Fruit fly (Drosophila melanogaster) ovary, adult (tissue): Measurements from ENCODE around the gene CG18545.
A peak's percentile ranks its signal among the peaks of the same experiment; 100 is the strongest.
"Not testable (repeated sequence)": the region's sequence is repeated elsewhere in the genome, so short reads cannot be mapped to it uniquely, and the experiment has no call there.

Source experiments
- CG17801 ChIP-seq: fragments of 200-800 bp; optimal IDR thresholded peaks from 2 replicates; lab custom pipeline; 2019; ENCODE audit warnings: missing biosample characterization, mild to moderate bottlenecking, missing genetic modification characterization, moderate library complexity; ENCODE audit not compliant: partially characterized antibody

The CG18545 gene

dm6 chr3R:10340649-10341048, at the start of gene CG18545:
CG18545 (plus strand) TSS chr3R:10340949.
- not testable (repeated sequence) for TF ChIP-seq CG17801 (GFP tag; lab: Kevin White, UChicago)

DNA sequence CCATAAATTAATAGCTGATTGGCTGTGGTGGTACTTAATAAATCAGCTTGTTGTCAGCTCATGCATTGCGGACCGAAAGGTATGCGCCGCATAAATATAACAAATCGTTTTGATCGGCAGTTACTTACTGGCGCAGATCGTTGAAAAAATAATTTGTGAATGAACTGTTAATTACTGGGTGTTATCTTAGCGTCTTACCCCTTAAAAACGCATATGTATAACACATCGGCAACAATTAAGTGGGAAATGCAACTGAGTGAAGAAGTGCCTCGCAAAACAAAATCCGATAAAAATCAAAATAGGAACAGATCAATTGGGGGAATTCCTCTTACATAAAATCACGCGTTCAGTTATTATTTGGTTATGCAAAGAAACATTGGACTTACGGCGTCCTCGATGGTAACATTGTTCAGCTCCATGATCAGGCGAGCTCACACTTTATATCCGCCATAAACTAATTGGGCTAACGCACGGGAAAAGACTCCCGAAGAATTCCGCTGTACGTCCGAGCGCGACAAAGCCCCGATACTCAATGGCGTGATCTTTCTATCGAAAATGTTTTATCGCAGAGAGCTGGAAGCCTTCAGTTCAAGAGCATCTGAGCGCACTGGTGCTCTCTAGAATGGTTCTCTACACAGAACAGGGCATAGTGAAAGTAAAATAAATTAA, 29.5 kb upstream of the CG18545 start, which contains the start of gene CG6293:
Gene CG6293 (minus strand): TSS at position 538 of the 669 bp plus-strand sequence.
- TF ChIP-seq CG17801 (GFP tag; lab: Kevin White, UChicago), result peak; percentile 72

DNA sequence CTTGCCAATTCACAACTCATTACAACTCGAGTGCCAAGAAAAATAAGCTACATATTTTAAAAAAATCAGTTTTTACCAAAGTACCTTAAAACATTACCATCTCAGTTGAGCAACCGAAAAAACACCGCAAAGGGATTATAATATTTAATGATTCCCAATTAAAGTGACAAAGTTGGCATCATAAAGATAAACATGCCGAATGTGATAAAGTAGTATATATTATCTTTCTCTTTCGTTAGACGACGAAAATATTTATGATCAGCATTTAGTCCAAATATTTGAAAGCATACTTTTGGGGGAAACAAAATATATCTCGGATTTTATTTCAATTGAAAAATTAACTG, 29.0 kb upstream of the CG18545 start:
- TF ChIP-seq CG17801 (GFP tag; lab: Kevin White, UChicago), result peak; percentile 30

DNA sequence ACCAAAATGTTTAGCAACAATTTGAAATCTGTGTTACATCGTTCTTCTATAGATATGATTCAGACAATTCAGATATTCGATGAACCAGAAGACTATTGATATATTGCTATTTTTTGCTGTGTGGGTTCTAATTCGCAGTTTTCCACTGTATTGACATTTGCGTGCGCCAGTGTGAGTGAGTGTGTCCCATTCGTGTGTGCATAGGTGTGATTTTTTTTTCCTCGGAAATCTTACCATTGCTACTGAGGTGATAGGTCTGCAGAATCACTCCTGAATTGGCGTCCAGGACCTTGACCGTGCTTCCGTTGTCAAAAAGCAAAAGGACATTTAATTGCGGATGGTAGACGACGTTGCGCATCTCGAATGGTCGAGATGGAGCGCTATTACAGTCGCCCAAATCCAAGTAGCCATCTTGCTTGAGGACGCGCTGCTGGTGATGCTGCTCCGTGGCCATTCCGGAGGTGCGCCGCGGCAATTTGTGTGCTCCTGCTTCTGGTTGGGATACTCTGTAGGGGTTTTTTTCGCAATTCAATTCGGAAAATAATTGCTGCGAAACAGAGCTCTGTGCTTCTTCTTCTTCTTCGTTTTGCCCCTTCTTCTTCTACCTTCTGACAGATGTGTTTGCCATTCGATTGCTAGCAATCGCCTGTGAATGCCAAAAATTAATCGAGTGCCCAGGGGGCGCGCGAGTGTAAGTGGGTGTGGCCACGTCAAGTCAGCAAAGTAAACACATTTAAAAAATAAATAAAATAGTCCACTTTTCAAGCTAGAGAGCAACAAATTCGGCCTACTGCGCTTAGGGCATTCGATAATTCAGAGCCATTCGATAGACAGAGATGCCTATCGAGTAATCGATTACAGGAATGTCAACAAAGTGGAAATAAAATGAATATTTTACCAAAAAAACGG, 9.8 kb upstream of the CG18545 start, which contains the start of the genes Bruce and CG12818:
Gene Bruce (minus strand): TSS at position 620 of the 909 bp plus-strand sequence.
Gene CG12818 (plus strand): TSS at position 848 of the 909 bp plus-strand sequence.
- TF ChIP-seq CG17801 (GFP tag; lab: Kevin White, UChicago), result peak; percentile 35

dm6 chr3R:10332823-10333263, 7.9 kb upstream of the CG18545 start, which contains the start of gene sle:
sle (plus strand) TSS chr3R:10333115.
- peak; percentile 57 for TF ChIP-seq CG17801 (GFP tag; lab: Kevin White, UChicago)

DNA sequence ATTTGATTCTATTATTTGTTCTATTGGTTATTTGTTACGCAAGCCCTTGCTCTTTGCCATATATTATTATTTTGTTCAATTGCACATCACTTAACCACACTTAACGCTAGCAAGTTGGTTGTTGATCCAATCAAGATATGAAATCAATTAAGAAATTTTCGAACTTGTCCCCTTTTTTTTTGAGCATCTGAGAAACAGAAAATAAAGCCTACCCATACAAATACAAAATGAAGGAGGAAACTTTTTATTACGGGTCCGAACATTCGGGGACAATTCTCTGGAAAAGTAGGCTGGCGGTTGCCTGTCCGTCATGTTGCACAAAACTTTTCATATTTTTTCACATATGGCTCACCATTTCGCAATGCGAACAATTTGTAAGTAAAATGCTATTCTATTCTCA, 2.7 kb upstream of the CG18545 start, which contains the start of gene CG12592:
Gene CG12592 (plus strand): TSS at position 301 of the 400 bp plus-strand sequence.
- TF ChIP-seq CG17801 (GFP tag; lab: Kevin White, UChicago), result not testable (repeated sequence)

DNA sequence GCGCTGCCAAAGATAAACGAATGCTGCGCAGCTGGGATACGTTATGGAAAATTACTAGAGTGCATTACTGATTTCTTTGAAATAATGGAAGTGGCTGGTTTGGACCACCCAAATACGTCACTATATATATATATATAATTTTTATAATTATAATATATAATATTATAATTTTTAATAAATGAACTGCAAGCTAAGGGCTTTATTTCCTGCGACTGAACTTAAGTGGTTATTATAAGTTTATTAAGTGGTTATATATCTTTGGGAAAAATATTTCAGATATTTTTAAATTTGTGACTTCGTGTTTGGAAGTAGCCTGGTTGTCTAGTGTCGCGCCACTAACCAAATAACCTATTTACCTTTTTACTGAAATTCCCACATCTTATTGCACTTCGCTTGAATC, 7.7 kb downstream of the CG18545 start, which contains the start of gene CG31406:
Gene CG31406 (plus strand): TSS at position 301 of the 400 bp plus-strand sequence.
- TF ChIP-seq CG17801 (GFP tag; lab: Kevin White, UChicago), result not testable (repeated sequence)

DNA sequence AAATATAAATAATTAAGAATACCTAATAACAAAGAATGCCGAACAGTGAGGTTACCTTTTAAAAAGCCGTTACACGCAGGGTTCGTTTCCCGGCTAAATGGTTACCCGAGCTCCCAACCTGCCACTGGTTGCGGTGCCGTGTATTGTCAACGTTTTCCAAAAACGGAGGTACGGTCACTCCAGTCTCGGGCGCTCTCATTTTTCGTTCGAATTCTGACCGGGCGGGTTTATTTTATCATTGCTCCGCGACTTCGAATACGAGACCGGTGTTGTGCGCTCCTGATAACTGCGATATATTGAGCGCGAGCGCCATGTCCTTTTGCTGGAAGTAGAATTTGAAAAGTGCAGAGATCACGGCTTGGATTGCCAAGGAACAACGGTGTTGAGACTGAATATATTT, 9.2 kb downstream of the CG18545 start, which contains the start of gene jumu:
Gene jumu (plus strand): TSS at position 196 of the 400 bp plus-strand sequence.
- TF ChIP-seq CG17801 (GFP tag; lab: Kevin White, UChicago), result no peak

DNA sequence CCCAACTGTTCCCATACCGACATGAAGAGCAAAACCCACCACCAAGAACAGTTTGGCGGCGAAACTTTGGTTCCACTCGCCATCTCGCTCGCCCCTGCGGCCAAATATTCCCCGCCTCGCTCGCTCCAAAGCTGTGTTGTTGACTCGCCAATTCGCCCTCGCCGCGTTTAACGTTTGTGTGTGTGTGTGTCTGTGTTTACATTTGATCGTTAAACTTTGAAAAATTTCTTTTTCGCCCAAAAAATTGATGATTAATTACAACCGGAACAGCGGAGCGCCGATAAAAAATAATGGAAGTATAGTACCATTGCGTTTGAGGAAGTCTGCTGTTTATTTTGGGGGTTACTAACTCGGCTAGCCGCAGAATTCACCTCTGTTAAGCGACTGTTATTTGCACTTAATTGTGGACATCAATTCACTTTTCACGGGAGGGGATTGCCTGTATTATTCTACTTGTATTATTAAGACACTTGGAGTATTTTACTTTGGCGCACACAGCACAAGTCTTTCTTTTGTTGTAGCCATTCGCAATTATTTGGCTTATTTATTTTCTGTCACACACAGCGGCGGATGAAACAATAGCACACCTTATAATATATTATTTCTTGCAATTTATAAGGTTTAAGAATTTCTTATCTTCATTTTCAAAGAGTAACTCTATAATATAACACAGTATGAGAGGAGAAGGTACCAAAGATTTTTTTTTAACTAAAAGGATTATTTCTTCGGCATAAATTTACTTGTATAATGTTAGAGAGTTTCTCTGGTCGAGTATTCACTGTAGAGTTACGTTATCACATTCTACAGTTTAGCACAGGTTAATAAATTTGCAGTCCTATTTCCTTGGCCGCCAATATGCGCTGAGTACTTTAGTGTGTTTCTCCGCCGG, 10.2 kb downstream of the CG18545 start:
- TF ChIP-seq CG17801 (GFP tag; lab: Kevin White, UChicago), result peak; percentile 85

- TF ChIP-seq CG17801 (GFP tag; lab: Kevin White, UChicago), result peak; percentile 96
Measured at dm6 chr3R:10351960-10352458, 11.3 kb downstream of the CG18545 start.

dm6 chr3R:10352844-10353243, 12.1 kb downstream of the CG18545 start:
- no peak for TF ChIP-seq CG17801 (GFP tag; lab: Kevin White, UChicago)

DNA sequence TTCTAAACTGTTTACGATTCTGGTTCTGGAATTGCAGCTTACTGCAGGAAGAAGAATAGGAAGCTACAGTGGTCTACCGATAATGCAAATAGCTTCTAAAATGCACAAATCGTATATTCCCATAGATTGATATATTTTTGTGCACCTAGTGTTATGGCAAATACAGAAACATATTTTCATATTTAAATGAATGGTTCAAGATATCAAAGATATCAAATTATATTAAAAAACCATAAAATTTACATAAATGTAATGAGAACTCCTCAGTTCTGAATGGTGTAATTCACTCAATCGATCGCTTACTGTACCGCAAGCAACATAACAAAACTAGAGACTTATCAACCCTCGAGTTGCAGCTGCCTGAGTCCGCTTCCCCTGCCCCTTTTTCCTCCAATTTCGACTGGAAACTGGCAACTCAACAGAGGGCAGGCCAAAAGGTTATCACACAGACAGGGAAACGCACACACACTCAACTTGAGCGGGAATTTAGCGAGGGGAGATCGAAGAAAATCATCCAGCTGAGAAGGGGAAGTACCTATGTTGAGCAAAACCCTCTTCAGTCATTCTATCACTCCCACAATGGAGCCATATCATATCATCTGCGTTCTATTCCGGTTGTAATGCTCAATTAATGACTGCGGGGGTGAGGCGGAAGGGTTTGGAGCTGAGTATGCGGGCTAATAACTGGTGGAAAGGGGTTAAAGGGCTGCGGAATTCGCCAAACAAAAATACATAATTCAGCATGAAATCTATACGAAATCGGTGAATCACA, 13.4 kb downstream of the CG18545 start:
- TF ChIP-seq CG17801 (GFP tag; lab: Kevin White, UChicago), result no peak
